Fruit fly (Drosophila melanogaster) whole organism, embryonic: ENCODE measurements around the gene Cpr65Ea.

Experiments
- Asciz ChIP-seq: fragments of 200-800 bp; sonication (Bioruptor generic); optimal IDR thresholded peaks from 2 replicates; lab custom pipeline; 2017; ENCODE audit warnings: missing biosample characterization, mild to moderate bottlenecking, missing genetic modification characterization, missing genetic modification reagents
- BEAF-32 ChIP-seq: fragments of 200-800 bp; sonication (Bioruptor generic); optimal IDR thresholded peaks from 3 replicates; lab custom pipeline; 2017; ENCODE audit warnings: missing biosample characterization, missing genetic modification characterization, mild to moderate bottlenecking, moderate library complexity, missing genetic modification reagents
- BtbVII ChIP-seq: fragments of 200-800 bp; sonication (Bioruptor generic); optimal IDR thresholded peaks from 3 replicates; lab custom pipeline; 2017; ENCODE audit warnings: missing biosample characterization, mild to moderate bottlenecking, missing genetic modification characterization
- CG11560 ChIP-seq: fragments of 200-800 bp; sonication (Bioruptor generic); IDR thresholded peaks from 3 replicates; pipeline ENCODE4 v1.3.6; 2022; ENCODE audit warnings: missing biosample characterization, missing genetic modification characterization
- CG14050 ChIP-seq: fragments of 200-800 bp; sonication (Bioruptor generic); IDR thresholded peaks from 3 replicates; pipeline ENCODE4 v1.3.6; 2022; ENCODE audit warnings: missing biosample characterization, missing genetic modification characterization
- CG15601 ChIP-seq: fragments of 200-800 bp; sonication (Bioruptor generic); optimal IDR thresholded peaks from 3 replicates; lab custom pipeline; 2019; ENCODE audit warnings: missing biosample characterization, mild to moderate bottlenecking, missing genetic modification characterization, moderate library complexity
- CG1647 ChIP-seq: fragments of 200-800 bp; sonication (Bioruptor generic); optimal IDR thresholded peaks from 3 replicates; lab custom pipeline; 2016; ENCODE audit warnings: missing biosample characterization, missing genetic modification characterization
- CG17359 ChIP-seq: fragments of 200-800 bp; sonication (Bioruptor generic); optimal IDR thresholded peaks from 3 replicates; lab custom pipeline; 2018; ENCODE audit warnings: missing biosample characterization, mild to moderate bottlenecking, missing genetic modification characterization, moderate library complexity
- CG2116 ChIP-seq: fragments of 200-800 bp; sonication (Bioruptor generic); optimal IDR thresholded peaks from 3 replicates; lab custom pipeline; 2018; ENCODE audit warnings: missing biosample characterization, mild to moderate bottlenecking, missing genetic modification characterization
- CG30431 ChIP-seq: fragments of 200-800 bp; sonication (Bioruptor generic); optimal IDR thresholded peaks from 2 replicates; lab custom pipeline; 2017; ENCODE audit warnings: missing biosample characterization, missing genetic modification characterization
- CG3163 ChIP-seq: fragments of 200-800 bp; sonication (Bioruptor generic); optimal IDR thresholded peaks from 3 replicates; lab custom pipeline; 2016; ENCODE audit warnings: missing biosample characterization, missing genetic modification characterization
- CG3281 ChIP-seq: fragments of 200-800 bp; sonication (Bioruptor generic); optimal IDR thresholded peaks from 3 replicates; lab custom pipeline; 2017; ENCODE audit warnings: missing biosample characterization, mild to moderate bottlenecking, missing genetic modification characterization
- CG33213 ChIP-seq: fragments of 200-800 bp; sonication (Bioruptor generic); optimal IDR thresholded peaks from 3 replicates; lab custom pipeline; 2016; ENCODE audit warnings: missing biosample characterization, missing genetic modification characterization
- CG33557 ChIP-seq: fragments of 200-800 bp; sonication (Bioruptor generic); optimal IDR thresholded peaks from 2 replicates; lab custom pipeline; 2019; ENCODE audit warnings: missing biosample characterization, mild to moderate bottlenecking, missing genetic modification characterization, moderate library complexity
- CG34224 ChIP-seq: fragments of 200-800 bp; sonication (Bioruptor generic); IDR thresholded peaks from 3 replicates; pipeline ENCODE4 v1.3.6; 2022; ENCODE audit warnings: missing biosample characterization, missing genetic modification characterization; ENCODE audit not compliant: partially characterized antibody
- CG34376 ChIP-seq: fragments of 200-800 bp; sonication (Bioruptor generic); optimal IDR thresholded peaks from 2 replicates; lab custom pipeline; 2018; ENCODE audit warnings: missing biosample characterization, mild to moderate bottlenecking, missing genetic modification characterization
- CG4617 ChIP-seq: fragments of 200-800 bp; sonication (Bioruptor generic); optimal IDR thresholded peaks from 3 replicates; lab custom pipeline; 2016; ENCODE audit warnings: missing biosample characterization, missing genetic modification characterization, borderline replicate concordance
- CG6791 ChIP-seq: fragments of 200-800 bp; sonication (Bioruptor generic); IDR thresholded peaks from 3 replicates; pipeline ENCODE4 v1.3.6; 2022; ENCODE audit warnings: missing biosample characterization, missing genetic modification characterization; ENCODE audit not compliant: partially characterized antibody
- CG9797 ChIP-seq: fragments of 200-800 bp; sonication (Bioruptor generic); optimal IDR thresholded peaks from 3 replicates; lab custom pipeline; 2018; ENCODE audit warnings: missing biosample characterization, mild to moderate bottlenecking, missing genetic modification characterization
- Chrac-16 ChIP-seq: fragments of 200-800 bp; sonication (Bioruptor generic); optimal IDR thresholded peaks from 3 replicates; lab custom pipeline; 2016; ENCODE audit warnings: missing biosample characterization, missing genetic modification characterization
- Deaf1 ChIP-seq: fragments of 200-800 bp; optimal IDR thresholded peaks from 3 replicates; lab custom pipeline; 2019; ENCODE audit warnings: missing biosample characterization, mild to moderate bottlenecking, missing genetic modification characterization, moderate library complexity
- Dip2 ChIP-seq: fragments of 200-800 bp; sonication (Bioruptor generic); IDR thresholded peaks from 2 replicates; pipeline ENCODE4 v1.3.6; 2022; ENCODE audit warnings: missing biosample characterization, missing genetic modification characterization
- Dll ChIP-seq: fragments of 200-800 bp; sonication (Bioruptor generic); IDR thresholded peaks from 4 replicates; pipeline ENCODE4 v1.3.6; 2022; ENCODE audit warnings: missing biosample characterization, missing genetic modification characterization; ENCODE audit not compliant: partially characterized antibody
- Elba2 ChIP-seq: fragments of 200-800 bp; sonication (Bioruptor generic); optimal IDR thresholded peaks from 3 replicates; lab custom pipeline; 2016; ENCODE audit warnings: missing biosample characterization, missing genetic modification characterization
- Fer1 ChIP-seq: fragments of 200-800 bp; sonication (Bioruptor generic); optimal IDR thresholded peaks from 2 replicates; lab custom pipeline; 2017; ENCODE audit warnings: missing biosample characterization, mild to moderate bottlenecking, missing genetic modification characterization
- NFAT ChIP-seq: fragments of 200-800 bp; sonication (Bioruptor generic); IDR thresholded peaks from 2 replicates; pipeline ENCODE4 v1.3.6; 2022; ENCODE audit warnings: missing biosample characterization, missing genetic modification characterization
- Pdp1 ChIP-seq, 2 experiments: fragments of 200-800 bp; sonication (Bioruptor generic); optimal IDR thresholded peaks; 3 replicates each; lab custom pipeline; 2016; ENCODE audit warnings: missing biosample characterization in 2 of 2, missing genetic modification characterization in 2 of 2, mild to moderate bottlenecking in 1 of 2, moderate library complexity in 1 of 2
- Rx ChIP-seq: fragments of 200-800 bp; sonication (Bioruptor generic); IDR thresholded peaks from 2 replicates; pipeline ENCODE4 v1.3.6; 2022; ENCODE audit warnings: missing biosample characterization, missing genetic modification characterization
- Sry-δ ChIP-seq: fragments of 200-800 bp; sonication (Bioruptor generic); optimal IDR thresholded peaks from 2 replicates; lab custom pipeline; 2016; ENCODE audit warnings: missing biosample characterization, missing genetic modification characterization
- TFAM ChIP-seq: fragments of 200-800 bp; sonication (Bioruptor generic); optimal IDR thresholded peaks from 2 replicates; lab custom pipeline; 2017; ENCODE audit warnings: missing biosample characterization, missing genetic modification characterization, inconsistent platforms
- al ChIP-seq: fragments of 200-800 bp; sonication (Bioruptor generic); IDR thresholded peaks from 2 replicates; pipeline ENCODE4 v1.3.6; 2022; ENCODE audit warnings: missing biosample characterization, missing genetic modification characterization
- amos ChIP-seq: fragments of 200-800 bp; sonication (Bioruptor generic); IDR thresholded peaks from 2 replicates; pipeline ENCODE4 v1.3.6; 2022; ENCODE audit warnings: missing biosample characterization, missing genetic modification characterization; ENCODE audit not compliant: partially characterized antibody
- ewg ChIP-seq: fragments of 200-800 bp; sonication (Bioruptor generic); optimal IDR thresholded peaks from 3 replicates; lab custom pipeline; 2017; ENCODE audit warnings: mild to moderate bottlenecking, missing biosample characterization, missing genetic modification reagents, missing genetic modification characterization
- ftz-f1 ChIP-seq: fragments of 200-800 bp; sonication (Bioruptor generic); optimal IDR thresholded peaks from 2 replicates; lab custom pipeline; 2016; ENCODE audit warnings: missing biosample characterization, missing genetic modification characterization
- gfzf ChIP-seq: fragments of 200-800 bp; sonication (Bioruptor generic); optimal IDR thresholded peaks from 2 replicates; lab custom pipeline; 2016; ENCODE audit warnings: missing biosample characterization, mild to moderate bottlenecking, missing genetic modification characterization, moderate library complexity
- hb ChIP-seq: fragments of 200-800 bp; sonication (Bioruptor generic); IDR thresholded peaks from 3 replicates; pipeline ENCODE4 v1.3.6; 2022; ENCODE audit warnings: missing biosample characterization, missing genetic modification characterization; ENCODE audit not compliant: partially characterized antibody
- hbn ChIP-seq: fragments of 200-800 bp; sonication (Bioruptor generic); IDR thresholded peaks from 2 replicates; pipeline ENCODE4 v1.3.6; 2022; ENCODE audit warnings: missing biosample characterization, missing genetic modification characterization; ENCODE audit not compliant: partially characterized antibody
- lab ChIP-seq: fragments of 200-800 bp; sonication (Bioruptor generic); optimal IDR thresholded peaks from 3 replicates; lab custom pipeline; 2017; ENCODE audit warnings: missing biosample characterization, missing genetic modification characterization, mild to moderate bottlenecking, moderate library complexity, missing genetic modification reagents
- nau ChIP-seq: fragments of 200-800 bp; sonication (Bioruptor generic); optimal IDR thresholded peaks from 3 replicates; lab custom pipeline; 2017; ENCODE audit warnings: missing biosample characterization, mild to moderate bottlenecking, missing genetic modification characterization, missing genetic modification reagents
- pho ChIP-seq: fragments of 200-800 bp; sonication (Bioruptor generic); optimal IDR thresholded peaks from 2 replicates; lab custom pipeline; 2016; ENCODE audit warnings: missing biosample characterization, missing genetic modification characterization
- phol ChIP-seq: fragments of 200-800 bp; sonication (Bioruptor generic); optimal IDR thresholded peaks from 3 replicates; lab custom pipeline; 2018; ENCODE audit warnings: missing biosample characterization, mild to moderate bottlenecking, missing genetic modification characterization, moderate library complexity
- pita ChIP-seq: fragments of 200-800 bp; sonication (Bioruptor generic); optimal IDR thresholded peaks from 2 replicates; lab custom pipeline; 2017; ENCODE audit warnings: missing biosample characterization, mild to moderate bottlenecking, missing genetic modification characterization
- sens ChIP-seq: fragments of 200-800 bp; sonication (Bioruptor generic); peaks from one replicate; lab custom pipeline; 2016; ENCODE audit warnings: missing biosample characterization, missing genetic modification characterization
- tna ChIP-seq: fragments of 200-800 bp; sonication (Bioruptor generic); IDR thresholded peaks from 2 replicates; pipeline ENCODE4 v1.3.6; 2022; ENCODE audit warnings: missing biosample characterization, missing genetic modification characterization; ENCODE audit not compliant: partially characterized antibody
- trem ChIP-seq: fragments of 200-800 bp; optimal IDR thresholded peaks from 3 replicates; lab custom pipeline; 2019; ENCODE audit warnings: missing biosample characterization, mild to moderate bottlenecking, missing genetic modification characterization, moderate library complexity
- twi ChIP-seq: fragments of 200-800 bp; optimal IDR thresholded peaks from 2 replicates; lab custom pipeline; 2019; ENCODE audit warnings: missing biosample characterization, mild to moderate bottlenecking, missing genetic modification characterization, moderate library complexity
- unc-4 ChIP-seq: fragments of 200-800 bp; sonication (Bioruptor generic); IDR thresholded peaks from 2 replicates; pipeline ENCODE4 v1.3.6; 2022; ENCODE audit warnings: missing biosample characterization, missing genetic modification characterization; ENCODE audit not compliant: partially characterized antibody
- zen2 ChIP-seq: fragments of 200-800 bp; sonication (Bioruptor generic); IDR thresholded peaks from 3 replicates; pipeline ENCODE4 v1.3.6; 2022; ENCODE audit warnings: missing biosample characterization, missing genetic modification characterization; ENCODE audit not compliant: partially characterized antibody

Gene Cpr65Ea

DNA sequence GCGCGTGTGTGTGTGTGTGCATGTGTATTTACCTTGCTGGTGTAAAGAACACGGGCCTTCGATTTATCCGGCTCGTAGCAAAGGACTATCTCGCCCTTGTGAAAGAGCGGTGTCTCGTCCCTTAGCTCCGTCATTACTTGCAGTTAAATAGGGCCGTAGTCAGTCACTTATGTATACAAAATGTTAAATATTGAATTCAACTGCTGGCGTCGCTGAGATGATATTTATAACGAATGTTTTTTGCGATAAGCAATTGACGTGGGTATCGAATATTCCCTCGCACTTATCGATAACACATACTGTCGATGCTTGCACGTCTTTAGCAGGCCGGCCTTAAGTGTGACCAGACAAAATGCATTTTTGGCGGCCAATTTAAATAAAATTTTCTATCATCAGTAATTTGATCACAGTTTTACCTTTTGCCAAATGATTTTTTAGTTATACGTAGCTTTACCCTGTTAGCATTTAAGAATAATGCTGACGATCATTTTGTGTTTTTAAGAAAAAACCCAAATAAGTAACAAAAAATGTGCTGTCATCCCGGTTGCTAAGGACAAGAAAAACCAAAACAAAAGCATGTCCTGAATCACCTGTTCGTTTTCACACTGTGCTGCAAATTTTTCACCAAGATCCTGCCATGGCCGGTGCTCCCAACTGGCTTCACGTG, 39.0 kb upstream of the Cpr65Ea start, which contains the start of the genes msl-3 and BBS1 (continued):
- TF ChIP-seq pita (no peak), NFAT (GFP tag; lab: Robert Waterston, UW) (no peak), Rx (no peak), pho (peak; percentile 9), hbn (GFP tag; lab: Robert Waterston, UW) (0 out of 2 replicates have a peak, but pooled peaks have one; percentile 52), nau (GFP tag; lab: Kevin White, UChicago) (no peak), Sry-δ (GFP tag; lab: Kevin White, UChicago) (peak; percentile 97), CG9797 (peak; percentile 86), zen2 (GFP tag; lab: Robert Waterston, UW) (peak; percentile 22; the same call in 1 of the 3 replicates), CG34376 (GFP tag; lab: Kevin White, UChicago) (peak; percentile 7), sens (GFP tag; lab: Kevin White, UChicago) (peak; percentile 73), twi (tag; lab: Kevin White, UChicago) (no peak), Elba2 (GFP tag; lab: Kevin White, UChicago) (no peak), unc-4 (GFP tag; lab: Robert Waterston, UW) (peak; percentile 61), CG4617 (GFP tag; lab: Kevin White, UChicago) (peak; percentile 84), Deaf1 (tag; lab: Kevin White, UChicago) (no peak), ewg (peak; percentile 47), hb (0 out of 3 replicates have a peak, but pooled peaks have one; percentile 61), tna (GFP tag; lab: Robert Waterston, UW) (peak; percentile 54), CG2116 (GFP tag; lab: Kevin White, UChicago) (peak; percentile 88), CG34224 (peak; percentile 69), CG3163 (GFP tag; lab: Kevin White, UChicago) (no peak), BEAF-32 (GFP tag; lab: Kevin White, UChicago) (peak; percentile 71), CG33213 (GFP tag; lab: Kevin White, UChicago) (peak; percentile 40), TFAM (GFP tag; lab: Kevin White, UChicago) (no peak), phol (tag; lab: Kevin White, UChicago) (peak; percentile 28), trem (tag; lab: Kevin White, UChicago) (peak; percentile 76), CG14050 (GFP tag; lab: Robert Waterston, UW) (no peak), Pdp1 (GFP tag; optimal IDR thresholded peaks at IDR 0.05; lab: Kevin White, UChicago) (no peak), ftz-f1 (peak; percentile 34), CG33557 (GFP tag; lab: Kevin White, UChicago) (no peak), Dip2 (GFP tag; lab: Robert Waterston, UW) (no peak), CG6791 (GFP tag; lab: Robert Waterston, UW) (peak; percentile 72; the same call in 2 of the 3 replicates), Dll (GFP tag; lab: Robert Waterston, UW) (peak; percentile 79), CG15601 (tag; lab: Kevin White, UChicago) (peak; percentile 66), BtbVII (GFP tag; lab: Kevin White, UChicago) (no peak), CG1647 (no peak), CG17359 (tag; lab: Kevin White, UChicago) (no peak), al (GFP tag; lab: Robert Waterston, UW) (no peak), amos (GFP tag; lab: Robert Waterston, UW) (peak; percentile 72), CG30431 (no peak), Chrac-16 (no peak), Fer1 (peak; percentile 33), lab (GFP tag; lab: Kevin White, UChicago) (peak; percentile 13), Asciz (GFP tag; lab: Kevin White, UChicago) (no peak), gfzf (GFP tag; lab: Kevin White, UChicago) (peak; percentile 49), CG11560 (tag; lab: Robert Waterston, UW) (peak; percentile 99), CG3281 (GFP tag; lab: Kevin White, UChicago) (peak; percentile 2)
